Worm (Caenorhabditis elegans) whole organism, midembryonic: ENCODE results near the gene unc-97.

Source experiments
- T22C8.4 ChIP-seq: fragments of 200-800 bp; sonication (Bioruptor generic); IDR thresholded peaks from 2 replicates; pipeline ENCODE4 v1.3.6; 2022; ENCODE audit warnings: missing genetic modification characterization, missing compliant biosample characterization
- flt-1 ChIP-seq: fragments of 200-800 bp; sonication (Bioruptor generic); IDR thresholded peaks from 2 replicates; pipeline ENCODE4 v1.3.6; 2022; ENCODE audit warnings: missing genetic modification characterization, missing compliant biosample characterization
- klf-2 ChIP-seq: fragments of 200-800 bp; sonication (Bioruptor generic); conservative IDR thresholded peaks from 2 replicates; pipeline ENCODE4 v1.3.6; 2022; ENCODE audit warnings: missing genetic modification reagents, missing genetic modification characterization, missing compliant biosample characterization
- ref-1 ChIP-seq: fragments of 200-800 bp; sonication (Bioruptor generic); conservative IDR thresholded peaks from 2 replicates; pipeline ENCODE4 v1.3.6; 2022; ENCODE audit warnings: missing genetic modification reagents, missing genetic modification characterization, missing compliant biosample characterization
- ztf-23 ChIP-seq: fragments of 200-800 bp; sonication (Bioruptor generic); IDR thresholded peaks from 2 replicates; pipeline ENCODE4 v1.3.6; 2022; ENCODE audit warnings: missing genetic modification reagents, missing genetic modification characterization, missing compliant biosample characterization
- ztf-29 ChIP-seq: fragments of 200-800 bp; sonication (Bioruptor generic); IDR thresholded peaks from 2 replicates; pipeline ENCODE4 v1.3.6; 2022; ENCODE audit warnings: missing genetic modification reagents, missing genetic modification characterization, missing compliant biosample characterization

- TF ChIP-seq klf-2 (GFP tag; lab: Robert Waterston, UW) (no peak), flt-1 (no peak), T22C8.4 (GFP tag; lab: Robert Waterston, UW) (no peak), ztf-23 (GFP tag; lab: Robert Waterston, UW) (no peak), ztf-29 (GFP tag; lab: Robert Waterston, UW) (no peak), ref-1 (GFP tag; lab: Robert Waterston, UW) (no peak)
Measured at ce11 chrX:5552652-5553051, 40.3 kb upstream of the unc-97 start, which contains the start of gene ifta-1.
